Worm (Caenorhabditis elegans) whole organism, L3 larva: ENCODE data around the gene F35E8.9.

ENCODE experiments used
- elt-3 ChIP-seq, 3 experiments: fragments of 150-350 bp in 1 of 3; sonication (generic microtip) in 2 of 3; optimal IDR thresholded peaks; 2 replicates in 2 of 3; 4 replicates in 1 of 3; lab custom pipeline; 2014 to 2017; ENCODE audit warnings: missing biosample characterization in 3 of 3, missing genetic modification characterization in 3 of 3
- mdl-1 ChIP-seq: fragments of 150-350 bp; optimal IDR thresholded peaks from 2 replicates; lab custom pipeline; 2014; ENCODE audit warnings: missing biosample characterization, missing genetic modification characterization
- nhr-77 ChIP-seq: fragments of 150-350 bp; optimal IDR thresholded peaks from 2 replicates; lab custom pipeline; 2014; ENCODE audit warnings: missing biosample characterization, missing genetic modification characterization

DNA sequence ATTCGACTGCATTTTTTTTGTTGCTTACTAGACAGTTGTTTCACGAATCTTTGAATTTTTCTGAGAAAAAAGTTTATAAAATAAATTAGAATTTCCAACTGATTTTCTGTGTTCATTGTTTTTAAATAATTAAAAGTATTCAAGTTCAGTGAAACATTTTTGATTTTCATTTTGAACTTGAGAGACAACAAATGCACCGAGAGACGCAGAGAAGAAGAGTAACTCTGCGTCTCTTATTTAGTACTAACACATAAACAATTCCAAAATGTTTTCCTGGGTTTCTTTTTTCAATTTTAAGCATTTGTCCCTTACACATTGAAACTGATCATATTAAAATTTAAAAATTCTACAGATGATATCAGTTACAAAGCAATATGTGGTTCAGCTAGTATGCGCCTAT is 42.1 kb upstream of the F35E8.9 start:
- TF ChIP-seq elt-3 (tag; optimal IDR thresholded peaks at IDR 0.05; lab: Kevin White, UChicago) (no peak), mdl-1 (no peak), nhr-77 (tag; lab: Kevin White, UChicago) (no peak)
